Fruit fly (Drosophila melanogaster) whole organism, prepupa: ENCODE data around the gene CG17300.

Experiments used
- CG10631 ChIP-seq: fragments of 200-800 bp; sonication (Bioruptor generic); optimal IDR thresholded peaks from 2 replicates; lab custom pipeline; 2016; ENCODE audit warnings: missing biosample characterization, missing genetic modification characterization
- CG10669 ChIP-seq: fragments of 200-800 bp; sonication (Bioruptor generic); optimal IDR thresholded peaks from 3 replicates; lab custom pipeline; 2018; ENCODE audit warnings: missing biosample characterization, mild to moderate bottlenecking, missing genetic modification characterization, moderate library complexity
- CG11902 ChIP-seq: fragments of 200-800 bp; sonication (Bioruptor generic); optimal IDR thresholded peaks from 3 replicates; lab custom pipeline; 2016; ENCODE audit warnings: missing biosample characterization, missing genetic modification characterization
- CG3032 ChIP-seq: fragments of 200-800 bp; optimal IDR thresholded peaks from 2 replicates; lab custom pipeline; 2019; ENCODE audit warnings: missing biosample characterization, mild to moderate bottlenecking, missing genetic modification characterization, moderate library complexity
- CG31627 ChIP-seq: fragments of 200-800 bp; sonication (Bioruptor generic); optimal IDR thresholded peaks from 3 replicates; lab custom pipeline; 2016; ENCODE audit warnings: missing biosample characterization, missing genetic modification characterization
- CG32006 ChIP-seq: fragments of 200-800 bp; sonication (Bioruptor generic); optimal IDR thresholded peaks from 3 replicates; lab custom pipeline; 2017; ENCODE audit warnings: missing biosample characterization, mild to moderate bottlenecking, missing genetic modification characterization
- CG3919 ChIP-seq: fragments of 200-800 bp; sonication (Bioruptor generic); optimal IDR thresholded peaks from 3 replicates; lab custom pipeline; 2016; ENCODE audit warnings: missing biosample characterization, missing genetic modification characterization
- CG6163 ChIP-seq: fragments of 200-800 bp; sonication (Bioruptor generic); IDR thresholded peaks from 3 replicates; pipeline ENCODE4 v1.3.6; 2022; ENCODE audit warnings: missing biosample characterization, missing genetic modification characterization
- CG6276 ChIP-seq: fragments of 200-800 bp; sonication (Bioruptor generic); optimal IDR thresholded peaks from 2 replicates; lab custom pipeline; 2017; ENCODE audit warnings: missing biosample characterization, mild to moderate bottlenecking, missing genetic modification characterization
- CG6792 ChIP-seq: fragments of 200-800 bp; sonication (Bioruptor generic); optimal IDR thresholded peaks from 3 replicates; lab custom pipeline; 2016; ENCODE audit warnings: missing biosample characterization, missing genetic modification characterization
- CG6808 ChIP-seq: fragments of 200-800 bp; sonication (Bioruptor generic); optimal IDR thresholded peaks from 3 replicates; lab custom pipeline; 2017; ENCODE audit warnings: missing biosample characterization, missing genetic modification characterization, mild to moderate bottlenecking, moderate library complexity, missing genetic modification reagents
- CG6854 ChIP-seq: fragments of 200-800 bp; sonication (Bioruptor generic); optimal IDR thresholded peaks from 2 replicates; lab custom pipeline; 2017; ENCODE audit warnings: missing biosample characterization, mild to moderate bottlenecking, missing genetic modification characterization
- CG7368 ChIP-seq: fragments of 200-800 bp; sonication (Bioruptor generic); optimal IDR thresholded peaks from 3 replicates; lab custom pipeline; 2016; ENCODE audit warnings: missing biosample characterization, missing genetic modification characterization
- CG8119 ChIP-seq: fragments of 200-800 bp; sonication (Bioruptor generic); IDR thresholded peaks from 3 replicates; pipeline ENCODE4 v1.3.6; 2022; ENCODE audit warnings: missing biosample characterization, missing genetic modification characterization
- CG8632 ChIP-seq: fragments of 200-800 bp; sonication (Bioruptor generic); optimal IDR thresholded peaks from 3 replicates; lab custom pipeline; 2016; ENCODE audit warnings: missing biosample characterization, missing genetic modification characterization
- Eip75B ChIP-seq: fragments of 200-800 bp; sonication (Bioruptor generic); optimal IDR thresholded peaks from 3 replicates; lab custom pipeline; 2016; ENCODE audit warnings: missing biosample characterization, missing genetic modification characterization
- Eip78C ChIP-seq: fragments of 200-800 bp; sonication (Bioruptor generic); peaks from one replicate; lab custom pipeline; 2016; ENCODE audit warnings: missing biosample characterization, missing genetic modification characterization
- Eip93F ChIP-seq: fragments of 200-800 bp; sonication (Bioruptor generic); optimal IDR thresholded peaks from 2 replicates; lab custom pipeline; 2016; ENCODE audit warnings: missing biosample characterization, mild to moderate bottlenecking, missing genetic modification characterization
- Ets21C ChIP-seq: fragments of 200-800 bp; sonication (Bioruptor generic); optimal IDR thresholded peaks from 3 replicates; lab custom pipeline; 2016; ENCODE audit warnings: missing biosample characterization, missing genetic modification characterization
- Gug ChIP-seq: fragments of 200-800 bp; sonication (Bioruptor generic); IDR thresholded peaks from 2 replicates; pipeline ENCODE4 v1.3.6; 2022; ENCODE audit warnings: missing biosample characterization, missing genetic modification characterization
- Hr38 ChIP-seq: sonication (Bioruptor generic); optimal IDR thresholded peaks from 2 replicates; lab custom pipeline; 2016; ENCODE audit warnings: missing biosample characterization, missing genetic modification characterization
- Hr39 ChIP-seq: fragments of 200-800 bp; sonication (Bioruptor generic); optimal IDR thresholded peaks from 2 replicates; lab custom pipeline; 2016; ENCODE audit warnings: missing biosample characterization, missing genetic modification characterization
- Hr4 ChIP-seq: fragments of 200-800 bp; sonication (Bioruptor generic); optimal IDR thresholded peaks from 3 replicates; lab custom pipeline; 2016; ENCODE audit warnings: missing biosample characterization, missing genetic modification characterization
- Lpt ChIP-seq: fragments of 200-800 bp; sonication (Bioruptor generic); optimal IDR thresholded peaks from 3 replicates; lab custom pipeline; 2016; ENCODE audit warnings: missing biosample characterization, missing genetic modification characterization
- Met ChIP-seq: fragments of 200-800 bp; sonication (Bioruptor generic); optimal IDR thresholded peaks from 3 replicates; lab custom pipeline; 2016; ENCODE audit warnings: missing biosample characterization, missing genetic modification characterization
- Smox ChIP-seq: fragments of 200-800 bp; sonication (Bioruptor generic); optimal IDR thresholded peaks from 3 replicates; lab custom pipeline; 2016; ENCODE audit warnings: missing biosample characterization, missing genetic modification characterization
- Sox102F ChIP-seq: fragments of 200-800 bp; sonication (Bioruptor generic); optimal IDR thresholded peaks from 2 replicates; lab custom pipeline; 2016; ENCODE audit warnings: missing biosample characterization, mild to moderate bottlenecking, missing genetic modification characterization
- Sox15 ChIP-seq: fragments of 200-800 bp; sonication (Bioruptor generic); optimal IDR thresholded peaks from 3 replicates; lab custom pipeline; 2016; ENCODE audit warnings: missing biosample characterization, missing genetic modification characterization
- achi ChIP-seq: fragments of 200-800 bp; sonication (Bioruptor generic); optimal IDR thresholded peaks from 3 replicates; lab custom pipeline; 2016; ENCODE audit warnings: missing biosample characterization, missing genetic modification characterization
- cyc ChIP-seq: fragments of 200-800 bp; sonication (Bioruptor generic); optimal IDR thresholded peaks from 3 replicates; lab custom pipeline; 2016; ENCODE audit warnings: missing biosample characterization, missing genetic modification characterization
- dac ChIP-seq: fragments of 200-800 bp; sonication (Bioruptor generic); optimal IDR thresholded peaks from 2 replicates; lab custom pipeline; 2017; ENCODE audit warnings: missing biosample characterization, mild to moderate bottlenecking, missing genetic modification characterization
- dsx ChIP-seq: fragments of 200-800 bp; optimal IDR thresholded peaks from 3 replicates; lab custom pipeline; 2019; ENCODE audit warnings: missing biosample characterization, mild to moderate bottlenecking, missing genetic modification characterization, moderate library complexity; ENCODE audit not compliant: poor library complexity, severe bottlenecking
- esn ChIP-seq: fragments of 200-800 bp; sonication (Bioruptor generic); optimal IDR thresholded peaks from 2 replicates; lab custom pipeline; 2016; ENCODE audit warnings: missing biosample characterization, mild to moderate bottlenecking, missing genetic modification characterization, moderate library complexity
- fd59A ChIP-seq: fragments of 200-800 bp; sonication (Bioruptor generic); optimal IDR thresholded peaks from 2 replicates; lab custom pipeline; 2017; ENCODE audit warnings: missing biosample characterization, mild to moderate bottlenecking, missing genetic modification characterization, missing genetic modification reagents
- fd85E ChIP-seq: fragments of 200-800 bp; sonication (Bioruptor generic); optimal IDR thresholded peaks from 3 replicates; lab custom pipeline; 2016; ENCODE audit warnings: missing biosample characterization, missing genetic modification characterization
- lz ChIP-seq: fragments of 200-800 bp; sonication (Bioruptor generic); optimal IDR thresholded peaks from 3 replicates; lab custom pipeline; 2016; ENCODE audit warnings: missing biosample characterization, missing genetic modification characterization
- net ChIP-seq: fragments of 200-800 bp; sonication (Bioruptor generic); optimal IDR thresholded peaks from 3 replicates; lab custom pipeline; 2016; ENCODE audit warnings: missing biosample characterization, missing genetic modification characterization
- salr ChIP-seq, 2 experiments: fragments of 200-800 bp; sonication (Bioruptor generic); optimal IDR thresholded peaks; 3 replicates each; lab custom pipeline; 2016 to 2018; ENCODE audit warnings: missing biosample characterization in 2 of 2, missing genetic modification characterization in 2 of 2, mild to moderate bottlenecking in 1 of 2
- spab ChIP-seq: fragments of 200-800 bp; sonication (Bioruptor generic); optimal IDR thresholded peaks from 2 replicates; lab custom pipeline; 2017; ENCODE audit warnings: missing biosample characterization, mild to moderate bottlenecking, missing genetic modification characterization, missing genetic modification reagents
- ss ChIP-seq, 2 experiments: fragments of 200-800 bp; sonication (Bioruptor generic); optimal IDR thresholded peaks; 2 replicates in 1 of 2; 3 replicates in 1 of 2; lab custom pipeline; 2017 to 2018; ENCODE audit warnings: mild to moderate bottlenecking in 2 of 2, missing biosample characterization in 2 of 2, missing genetic modification characterization in 2 of 2, moderate library complexity in 1 of 2
- topi ChIP-seq: fragments of 200-800 bp; sonication (Bioruptor generic); optimal IDR thresholded peaks from 3 replicates; lab custom pipeline; 2016; ENCODE audit warnings: missing biosample characterization, missing genetic modification characterization
- vri ChIP-seq: fragments of 200-800 bp; sonication (Bioruptor generic); optimal IDR thresholded peaks from 3 replicates; lab custom pipeline; 2016; ENCODE audit warnings: missing biosample characterization, mild to moderate bottlenecking, missing genetic modification characterization

The CG17300 gene

DNA sequence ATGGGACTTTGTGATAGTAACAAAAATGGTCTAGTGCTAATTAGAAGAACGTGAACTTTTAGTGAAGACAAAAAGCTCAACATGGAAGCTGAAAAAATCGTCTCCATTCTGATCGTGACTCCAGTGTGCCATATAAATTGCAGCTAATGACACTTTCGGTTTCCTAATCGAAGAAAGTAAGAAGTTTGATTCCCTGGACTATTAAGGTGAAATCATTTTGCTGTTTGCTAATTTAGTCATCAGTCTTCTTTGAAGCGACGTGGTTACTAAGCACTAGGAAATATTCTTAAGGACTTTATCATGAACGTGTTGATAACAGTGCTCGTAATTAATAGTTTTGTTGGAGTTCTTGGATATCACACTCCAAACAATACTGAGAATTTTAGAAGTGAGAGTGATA, 24.3 kb downstream of the CG17300 start, which contains the start of gene CG34429:
Gene CG34429, plus strand, starts transcription at position 301 of the 400 bp plus-strand sequence.
- no peak for TF ChIP-seq fd85E (GFP tag; lab: Kevin White, UChicago)

- no peak for TF ChIP-seq ss (GFP tag; optimal IDR thresholded peaks at IDR 0.05; lab: Kevin White, UChicago)
- no peak for TF ChIP-seq net
- TF ChIP-seq lz (GFP tag; lab: Kevin White, UChicago), result no peak
- no peak for TF ChIP-seq vri (GFP tag; lab: Kevin White, UChicago)
- no peak for TF ChIP-seq CG6854 (GFP tag; lab: Kevin White, UChicago)
- TF ChIP-seq cyc, result no peak
- no peak for TF ChIP-seq Gug (GFP tag; lab: Robert Waterston, UW)
- TF ChIP-seq CG6792 (GFP tag; lab: Kevin White, UChicago), result no peak
- TF ChIP-seq CG10669 (GFP tag; lab: Kevin White, UChicago), result no peak
- no peak for TF ChIP-seq CG6163
- no peak for TF ChIP-seq topi (GFP tag; lab: Kevin White, UChicago)
- TF ChIP-seq fd59A, result no peak
- TF ChIP-seq CG11902 (GFP tag; lab: Kevin White, UChicago), result no peak
- TF ChIP-seq Sox102F, result no peak
- TF ChIP-seq Lpt (GFP tag; lab: Kevin White, UChicago), result no peak
Measured at dm6 chr3L:13061322-13061809, 25.7 kb downstream of the CG17300 start, which contains the start of the genes CG14115 and CG34428. CG14115 (minus strand) TSS chr3L:13061422. CG34428 (plus strand) TSS chr3L:13061759.

dm6 chr3L:13058429-13058828, 28.7 kb downstream of the CG17300 start:
- TF ChIP-seq Eip78C (GFP tag; lab: Kevin White, UChicago), result no peak
- no peak for TF ChIP-seq CG8632
- TF ChIP-seq CG7368 (GFP tag; lab: Kevin White, UChicago), result no peak
- no peak for TF ChIP-seq Ets21C (GFP tag; lab: Kevin White, UChicago)
- no peak for TF ChIP-seq CG10669 (GFP tag; lab: Kevin White, UChicago)
- TF ChIP-seq dsx, result no peak
- TF ChIP-seq Met (GFP tag; lab: Kevin White, UChicago), result no peak
- TF ChIP-seq CG3919, result no peak
- no peak for TF ChIP-seq fd85E (GFP tag; lab: Kevin White, UChicago)
- TF ChIP-seq ss (GFP tag; optimal IDR thresholded peaks at IDR 0.05; lab: Kevin White, UChicago), result no peak
- TF ChIP-seq Gug (GFP tag; lab: Robert Waterston, UW), result no peak
- TF ChIP-seq Eip93F (GFP tag; lab: Kevin White, UChicago), result no peak
- TF ChIP-seq dac (GFP tag; lab: Kevin White, UChicago), result no peak
- no peak for TF ChIP-seq vri (GFP tag; lab: Kevin White, UChicago)
- TF ChIP-seq CG6276, result no peak
- no peak for TF ChIP-seq CG6792 (GFP tag; lab: Kevin White, UChicago)
- no peak for TF ChIP-seq Hr39 (GFP tag; lab: Kevin White, UChicago)

- TF ChIP-seq Eip78C (GFP tag; lab: Kevin White, UChicago) (peak; percentile 31), CG11902 (GFP tag; lab: Kevin White, UChicago) (no peak), Sox15 (no peak), CG10631 (GFP tag; lab: Kevin White, UChicago) (no peak), CG6854 (GFP tag; lab: Kevin White, UChicago) (no peak)
Measured at dm6 chr3L:13050675-13051202, 36.4 kb downstream of the CG17300 start.

- TF ChIP-seq Hr4 (GFP tag; lab: Kevin White, UChicago) (no peak), CG3032 (peak; percentile 35), Eip78C (GFP tag; lab: Kevin White, UChicago) (peak; percentile 86), CG11902 (GFP tag; lab: Kevin White, UChicago) (no peak), dsx (peak; percentile 35), CG31627 (GFP tag; lab: Kevin White, UChicago) (no peak), CG8119 (GFP tag; lab: Robert Waterston, UW) (peak; percentile 47; the same call in 2 of the 3 replicates), spab (peak; percentile 37), Sox102F (peak; percentile 3), Eip75B (peak; percentile 29), Hr38 (GFP tag; lab: Kevin White, UChicago) (no peak), achi (GFP tag; lab: Kevin White, UChicago) (peak; percentile 39), Smox (GFP tag; lab: Kevin White, UChicago) (peak; percentile 28), CG6808 (GFP tag; lab: Kevin White, UChicago) (peak; percentile 55), esn (GFP tag; lab: Kevin White, UChicago) (peak; percentile 38), CG10631 (GFP tag; lab: Kevin White, UChicago) (peak; percentile 42), ss (GFP tag; optimal IDR thresholded peaks at IDR 0.05; lab: Kevin White, UChicago) (peak; percentile 36 to 41), salr (GFP tag; optimal IDR thresholded peaks at IDR 0.05; lab: Kevin White, UChicago) (peak in 1 of 2 experiments; percentile 11), net (peak; percentile 41), CG32006 (GFP tag; lab: Kevin White, UChicago) (peak; percentile 66), Lpt (GFP tag; lab: Kevin White, UChicago) (peak; percentile 16)
Measured at dm6 chr3L:13049671-13050070, 37.4 kb downstream of the CG17300 start.
